Fruit fly (Drosophila melanogaster): ENCODE results near the gene CG9806.
A peak's percentile ranks its signal among the peaks of the same experiment; 100 is the strongest.

CG9806 gene

DNA sequence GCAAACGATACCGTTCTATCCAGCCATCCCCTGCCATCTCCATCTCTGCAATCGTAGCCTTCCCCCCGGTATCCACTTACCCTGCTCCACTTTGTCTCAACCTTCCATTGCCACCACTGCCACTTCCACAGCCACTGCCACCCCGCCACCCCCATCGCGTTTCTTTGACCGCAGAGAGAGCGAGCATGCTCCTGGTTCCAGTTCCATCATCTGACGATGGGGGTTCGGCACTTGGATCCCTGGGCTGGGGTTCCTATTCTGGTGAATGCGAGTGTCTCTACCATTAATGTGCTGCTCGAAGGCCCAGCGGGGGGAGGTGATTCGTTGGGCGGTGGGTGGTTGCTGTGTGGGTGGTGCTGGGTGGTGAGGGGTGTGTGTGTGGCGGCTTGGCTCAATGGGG is 13.3 kb downstream of the CG9806 start:
- TF ChIP-seq HLH4C (GFP tag; IDR thresholded peaks at IDR 0.05; ENCODE audit: partially characterized antibody) (no peak), Spps (tag; optimal IDR thresholded peaks at IDR 0.05) (no peak), dm (GFP tag; optimal IDR thresholded peaks at IDR 0.05) (no peak), Atf3 (GFP tag; optimal IDR thresholded peaks at IDR 0.05) (no peak), wek (GFP tag; optimal IDR thresholded peaks at IDR 0.05) (no peak), CG15601 (tag; optimal IDR thresholded peaks at IDR 0.05) (no peak), CG33213 (GFP tag; optimal IDR thresholded peaks at IDR 0.05) (no peak), chm (GFP tag; IDR thresholded peaks at IDR 0.05) (no peak), Neu2 (GFP tag; optimal IDR thresholded peaks at IDR 0.05; ENCODE audit: borderline replicate concordance) (no peak), pan (optimal IDR thresholded peaks at IDR 0.05) (no peak), pan (GFP tag; optimal IDR thresholded peaks at IDR 0.05 in 1 of 2, IDR thresholded peaks at IDR 0.05 in 1 of 2) (no peak), chinmo (GFP tag; IDR thresholded peaks at IDR 0.05; ENCODE audit: partially characterized antibody) (no peak), CG9727 (GFP tag; optimal IDR thresholded peaks at IDR 0.05) (no peak), pros (GFP tag; optimal IDR thresholded peaks at IDR 0.05) (no peak), dimm (GFP tag; IDR thresholded peaks at IDR 0.05) (no peak), en (GFP tag; optimal IDR thresholded peaks at IDR 0.05) (no peak), nom (GFP tag; optimal IDR thresholded peaks at IDR 0.05) (no peak), knrl (GFP tag; IDR thresholded peaks at IDR 0.05; ENCODE audit: partially characterized antibody) (no peak), gce (GFP tag; IDR thresholded peaks at IDR 0.05) (no peak), CG12236 (GFP tag; optimal IDR thresholded peaks at IDR 0.05) (no peak), p53 (GFP tag; optimal IDR thresholded peaks at IDR 0.05) (no peak), CG15514 (GFP tag; optimal IDR thresholded peaks at IDR 0.05) (peak; percentile 97), Hr51 (GFP tag; optimal IDR thresholded peaks at IDR 0.05) (no peak), chif (GFP tag; optimal IDR thresholded peaks at IDR 0.05) (no peak), CG10543 (GFP tag; optimal IDR thresholded peaks at IDR 0.05) (peak; percentile 1), CG8478 (optimal IDR thresholded peaks at IDR 0.05) (no peak), CG1602 (GFP tag; optimal IDR thresholded peaks at IDR 0.05) (no peak), Hr39 (optimal IDR thresholded peaks at IDR 0.05) (no peak), CG17568 (GFP tag; optimal IDR thresholded peaks at IDR 0.05) (no peak), CG10366 (GFP tag; IDR thresholded peaks at IDR 0.05) (no peak), gro (GFP tag; optimal IDR thresholded peaks at IDR 0.05) (no peak), Side (GFP tag; optimal IDR thresholded peaks at IDR 0.05) (no peak), CG11696 (GFP tag; IDR thresholded peaks at IDR 0.05) (peak; percentile 49; the same call in 1 of the 2 replicates), CG4617 (GFP tag; optimal IDR thresholded peaks at IDR 0.05; ENCODE audit: borderline replicate concordance) (no peak), trh (GFP tag; optimal IDR thresholded peaks at IDR 0.05) (no peak), CG9817 (tag; optimal IDR thresholded peaks at IDR 0.05) (no peak), MBD-R2 (GFP tag; IDR thresholded peaks at IDR 0.05) (no peak), Med (GFP tag) (no peak), CG7372 (GFP tag; IDR thresholded peaks at IDR 0.05) (no peak), CG12299 (tag; optimal IDR thresholded peaks at IDR 0.05) (no peak), CG18599 (GFP tag; optimal IDR thresholded peaks at IDR 0.05) (peak; percentile 25), Six4 (GFP tag; optimal IDR thresholded peaks at IDR 0.05) (no peak), pzg (GFP tag; optimal IDR thresholded peaks at IDR 0.05) (no peak), CG10462 (GFP tag; optimal IDR thresholded peaks at IDR 0.05) (no peak), CG13894 (tag; optimal IDR thresholded peaks at IDR 0.05) (peak; percentile 56), dpn (GFP tag; optimal IDR thresholded peaks at IDR 0.05) (no peak), Ada2b (GFP tag; IDR thresholded peaks at IDR 0.05) (no peak), twi (tag; optimal IDR thresholded peaks at IDR 0.05) (no peak), Deaf1 (tag; optimal IDR thresholded peaks at IDR 0.05) (peak; percentile 29), Drgx (GFP tag; IDR thresholded peaks at IDR 0.05) (no peak), fru (optimal IDR thresholded peaks at IDR 0.05) (no peak), gsb (GFP tag; IDR thresholded peaks at IDR 0.05) (no peak), chn (GFP tag; optimal IDR thresholded peaks at IDR 0.05) (no peak)
